Worm (Caenorhabditis elegans) whole organism, L3 larva: Measurements from ENCODE around the gene pqn-41.

ENCODE experiments used
- aly-2 ChIP-seq: fragments of 150-350 bp; optimal IDR thresholded peaks from 2 replicates; lab custom pipeline; 2014; ENCODE audit warnings: missing biosample characterization, missing genetic modification characterization
- ceh-28 ChIP-seq: fragments of 150-350 bp; optimal IDR thresholded peaks from 2 replicates; lab custom pipeline; 2014; ENCODE audit warnings: missing biosample characterization, missing genetic modification reagents, missing genetic modification characterization
- elt-2 ChIP-seq: sonication (generic microtip); optimal IDR thresholded peaks from 2 replicates; lab custom pipeline; 2016; ENCODE audit warnings: missing genetic modification reagents, mild to moderate bottlenecking, missing genetic modification characterization, missing compliant biosample characterization
- fkh-10 ChIP-seq: sonication (generic microtip); optimal IDR thresholded peaks from 2 replicates; lab custom pipeline; 2017; ENCODE audit warnings: missing biosample characterization, missing genetic modification reagents, missing genetic modification characterization
- nhr-25 ChIP-seq: sonication (generic microtip); optimal IDR thresholded peaks from 2 replicates; lab custom pipeline; 2017; ENCODE audit warnings: missing biosample characterization, missing genetic modification characterization
- snpc-4 ChIP-seq: fragments of 150-350 bp; optimal IDR thresholded peaks from 2 replicates; lab custom pipeline; 2014; ENCODE audit warnings: missing biosample characterization, missing genetic modification characterization
- unc-39 ChIP-seq: sonication (generic microtip); optimal IDR thresholded peaks from 4 replicates; lab custom pipeline; 2017; ENCODE audit warnings: missing biosample characterization, missing genetic modification characterization
- unc-62 ChIP-seq: fragments of 150-350 bp; sonication (generic microtip); optimal IDR thresholded peaks from 4 replicates; lab custom pipeline; 2014; ENCODE audit warnings: missing biosample characterization, missing genetic modification reagents, missing genetic modification characterization
- ztf-11 ChIP-seq: fragments of 150-350 bp; optimal IDR thresholded peaks from 2 replicates; lab custom pipeline; 2014; ENCODE audit warnings: missing biosample characterization, missing genetic modification characterization

ce11 chrIII:1922516-1922915 is 16.8 kb downstream of the pqn-41 start:
- no peak for TF ChIP-seq snpc-4 (tag; lab: Kevin White, UChicago)
- no peak for TF ChIP-seq fkh-10 (GFP tag; lab: Kevin White, UChicago)
- no peak for TF ChIP-seq unc-39 (tag; lab: Kevin White, UChicago)
- TF ChIP-seq elt-2 (tag; lab: Kevin White, UChicago): no peak
- TF ChIP-seq ceh-28 (tag; lab: Kevin White, UChicago): no peak
- TF ChIP-seq aly-2 (tag; lab: Kevin White, UChicago): no peak
- no peak for TF ChIP-seq nhr-25 (tag; lab: Kevin White, UChicago)
- no peak for TF ChIP-seq ztf-11 (tag; lab: Kevin White, UChicago)
- TF ChIP-seq unc-62: no peak
